Worm (Caenorhabditis elegans) whole organism, late embryonic: ENCODE measurements around the gene sdz-38.

Experiments used
- C08G9.2 ChIP-seq: sonication (generic microtip); optimal IDR thresholded peaks from 2 replicates; lab custom pipeline; 2016; ENCODE audit warnings: mild to moderate bottlenecking, missing genetic modification characterization, moderate library complexity, missing compliant biosample characterization
- C38D4.7 ChIP-seq: fragments of 200-800 bp; sonication (Bioruptor generic); optimal IDR thresholded peaks from 2 replicates; lab custom pipeline; 2018; ENCODE audit warnings: mild to moderate bottlenecking, missing genetic modification characterization, moderate library complexity, missing compliant biosample characterization
- F13H6.1 ChIP-seq: sonication (generic microtip); optimal IDR thresholded peaks from 2 replicates; lab custom pipeline; 2016; ENCODE audit warnings: missing genetic modification characterization, missing compliant biosample characterization
- K09A11.1 ChIP-seq: sonication (generic microtip); optimal IDR thresholded peaks from 2 replicates; lab custom pipeline; 2017; ENCODE audit warnings: antibody characterized with exemption, mild to moderate bottlenecking, missing genetic modification characterization, missing compliant biosample characterization; ENCODE audit not compliant: insufficient read depth
- Y22D7AL.16 ChIP-seq: sonication (generic microtip); optimal IDR thresholded peaks from 2 replicates; lab custom pipeline; 2016; ENCODE audit warnings: missing genetic modification characterization, missing compliant biosample characterization
- ahr-1 ChIP-seq: sonication (generic microtip); optimal IDR thresholded peaks from 2 replicates; lab custom pipeline; 2016; ENCODE audit warnings: missing genetic modification characterization, missing compliant biosample characterization
- ceh-14 ChIP-seq: sonication (generic microtip); optimal IDR thresholded peaks from 2 replicates; lab custom pipeline; 2016; ENCODE audit warnings: missing genotype, missing genetic modification characterization, missing compliant biosample characterization
- ceh-19 ChIP-seq: fragments of 200-800 bp; sonication (Bioruptor generic); optimal IDR thresholded peaks from 2 replicates; lab custom pipeline; 2018; ENCODE audit warnings: mild to moderate bottlenecking, missing genetic modification characterization, missing compliant biosample characterization
- ceh-24 ChIP-seq: sonication (generic microtip); optimal IDR thresholded peaks from 2 replicates; lab custom pipeline; 2016; ENCODE audit warnings: mild to moderate bottlenecking, missing genetic modification characterization, missing compliant biosample characterization
- ceh-30 ChIP-seq: fragments of 150-350 bp; optimal IDR thresholded peaks from 2 replicates; lab custom pipeline; 2014; ENCODE audit warnings: missing biosample characterization, missing genetic modification characterization
- ceh-34 ChIP-seq: sonication (generic microtip); optimal IDR thresholded peaks from 2 replicates; lab custom pipeline; 2016; ENCODE audit warnings: mild to moderate bottlenecking, missing genetic modification characterization, missing compliant biosample characterization
- ceh-45 ChIP-seq: fragments of 200-800 bp; sonication (Bioruptor generic); IDR thresholded peaks from 2 replicates; pipeline ENCODE4 v1.3.6; 2022; ENCODE audit warnings: missing genetic modification reagents, missing genetic modification characterization, missing compliant biosample characterization
- ceh-48 ChIP-seq: sonication (generic microtip); optimal IDR thresholded peaks from 2 replicates; lab custom pipeline; 2016; ENCODE audit warnings: missing genetic modification characterization, inconsistent platforms, missing compliant biosample characterization
- ceh-9 ChIP-seq: sonication (generic microtip); optimal IDR thresholded peaks from 2 replicates; lab custom pipeline; 2016; ENCODE audit warnings: mild to moderate bottlenecking, missing genetic modification characterization, inconsistent platforms, missing compliant biosample characterization
- che-1 ChIP-seq: sonication (generic microtip); optimal IDR thresholded peaks from 2 replicates; lab custom pipeline; 2016; ENCODE audit warnings: mild to moderate bottlenecking, missing genetic modification characterization, missing compliant biosample characterization
- dmd-4 ChIP-seq: sonication (generic microtip); optimal IDR thresholded peaks from 2 replicates; lab custom pipeline; 2016; ENCODE audit warnings: borderline replicate concordance, missing genetic modification characterization, missing compliant biosample characterization
- elt-2 ChIP-seq: sonication (generic microtip); optimal IDR thresholded peaks from 2 replicates; lab custom pipeline; 2016; ENCODE audit warnings: missing genetic modification reagents, missing genetic modification characterization, missing compliant biosample characterization
- elt-4 ChIP-seq: sonication (generic microtip); optimal IDR thresholded peaks from 2 replicates; lab custom pipeline; 2016; ENCODE audit warnings: missing genetic modification characterization, missing compliant biosample characterization
- gmeb-2 ChIP-seq: sonication (generic microtip); optimal IDR thresholded peaks from 2 replicates; lab custom pipeline; 2016; ENCODE audit warnings: missing genetic modification characterization, inconsistent platforms, missing compliant biosample characterization
- hlh-15 ChIP-seq: sonication (generic microtip); optimal IDR thresholded peaks from 2 replicates; lab custom pipeline; 2016; ENCODE audit warnings: missing genetic modification characterization, missing compliant biosample characterization
- hlh-8 ChIP-seq: sonication (generic microtip); optimal IDR thresholded peaks from 2 replicates; lab custom pipeline; 2016; ENCODE audit warnings: missing genotype, missing genetic modification characterization, missing compliant biosample characterization
- madf-2 ChIP-seq: sonication (generic microtip); optimal IDR thresholded peaks from 2 replicates; lab custom pipeline; 2017; ENCODE audit warnings: missing genetic modification characterization, missing compliant biosample characterization
- mec-3 ChIP-seq: sonication (generic microtip); optimal IDR thresholded peaks from 2 replicates; lab custom pipeline; 2016; ENCODE audit warnings: borderline replicate concordance, missing genetic modification characterization, missing compliant biosample characterization
- nhr-232 ChIP-seq: sonication (generic microtip); optimal IDR thresholded peaks from 2 replicates; lab custom pipeline; 2016; ENCODE audit warnings: missing genetic modification characterization, missing compliant biosample characterization
- odd-2 ChIP-seq: sonication (generic microtip); optimal IDR thresholded peaks from 2 replicates; lab custom pipeline; 2017; ENCODE audit warnings: antibody characterized with exemption, mild to moderate bottlenecking, missing genetic modification characterization, missing compliant biosample characterization
- pax-1 ChIP-seq: fragments of 150-350 bp; optimal IDR thresholded peaks from 2 replicates; lab custom pipeline; 2014; ENCODE audit warnings: missing biosample characterization, missing genetic modification characterization
- pha-2 ChIP-seq: sonication (generic microtip); optimal IDR thresholded peaks from 2 replicates; lab custom pipeline; 2017; ENCODE audit warnings: mild to moderate bottlenecking, missing genetic modification characterization, missing compliant biosample characterization
- pqm-1 ChIP-seq: sonication (generic microtip); optimal IDR thresholded peaks from 2 replicates; lab custom pipeline; 2016; ENCODE audit warnings: missing genetic modification characterization, missing compliant biosample characterization
- rnt-1 ChIP-seq: sonication (generic microtip); optimal IDR thresholded peaks from 2 replicates; lab custom pipeline; 2016; ENCODE audit warnings: missing genetic modification characterization, missing compliant biosample characterization
- sdc-2 ChIP-seq: sonication (generic microtip); optimal IDR thresholded peaks from 2 replicates; lab custom pipeline; 2016; ENCODE audit warnings: missing genotype, missing genetic modification characterization, missing compliant biosample characterization
- sox-2 ChIP-seq: fragments of 200-800 bp; sonication (Bioruptor generic); IDR thresholded peaks from 2 replicates; pipeline ENCODE4 v1.3.6; 2022; ENCODE audit warnings: missing genetic modification reagents, missing genetic modification characterization, missing compliant biosample characterization
- syd-9 ChIP-seq: sonication (generic microtip); optimal IDR thresholded peaks from 2 replicates; lab custom pipeline; 2016; ENCODE audit warnings: mild to moderate bottlenecking, missing genetic modification characterization, moderate library complexity, missing compliant biosample characterization
- tbx-2 ChIP-seq: sonication (generic microtip); optimal IDR thresholded peaks from 2 replicates; lab custom pipeline; 2016; ENCODE audit warnings: missing genetic modification characterization, missing compliant biosample characterization
- tbx-7 ChIP-seq: sonication (generic microtip); optimal IDR thresholded peaks from 2 replicates; lab custom pipeline; 2016; ENCODE audit warnings: missing genotype, missing genetic modification characterization, missing compliant biosample characterization
- unc-3 ChIP-seq, 2 experiments: fragments of 200-800 bp in 1 of 2; sonication (Bioruptor generic) in 1 of 2; sonication (generic microtip) in 1 of 2; conservative IDR thresholded peaks in 1 of 2; optimal IDR thresholded peaks in 1 of 2; 2 replicates each; pipeline versions ENCODE4 v1.3.6 to Lab custom; 2016 to 2022; ENCODE audit warnings: missing compliant biosample characterization in 2 of 2, missing genetic modification characterization in 2 of 2, missing genetic modification reagents in 1 of 2
- unc-55 ChIP-seq: sonication (generic microtip); optimal IDR thresholded peaks from 2 replicates; lab custom pipeline; 2017; ENCODE audit warnings: missing biosample characterization, missing genetic modification reagents, missing genetic modification characterization

The sdz-38 gene

DNA sequence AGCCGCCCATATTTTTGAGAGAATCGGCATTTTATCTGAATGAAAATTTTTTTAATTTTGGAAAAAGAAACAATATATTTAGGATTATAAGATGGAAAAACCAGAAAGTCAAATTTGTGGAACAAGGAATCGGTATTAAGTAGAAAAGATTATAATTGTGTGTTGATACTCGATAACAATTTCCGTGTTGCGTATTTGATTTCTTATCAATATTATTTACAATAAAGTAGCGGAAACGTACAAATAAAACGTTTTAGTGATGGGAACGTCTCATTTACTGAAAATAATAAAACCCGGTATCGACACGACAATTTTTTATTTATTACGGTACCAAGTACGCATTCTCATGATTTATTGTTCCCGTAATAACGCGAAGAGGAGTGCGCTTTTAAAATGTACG, 44.8 kb downstream of the sdz-38 start, which contains the start of gene C05C10.3:
Gene C05C10.3 (minus strand): TSS at position 35 of the 400 bp plus-strand sequence.
- TF ChIP-seq dmd-4 (tag; lab: Kevin White, UChicago) (no peak), elt-2 (tag; lab: Kevin White, UChicago) (peak; percentile 30)

DNA sequence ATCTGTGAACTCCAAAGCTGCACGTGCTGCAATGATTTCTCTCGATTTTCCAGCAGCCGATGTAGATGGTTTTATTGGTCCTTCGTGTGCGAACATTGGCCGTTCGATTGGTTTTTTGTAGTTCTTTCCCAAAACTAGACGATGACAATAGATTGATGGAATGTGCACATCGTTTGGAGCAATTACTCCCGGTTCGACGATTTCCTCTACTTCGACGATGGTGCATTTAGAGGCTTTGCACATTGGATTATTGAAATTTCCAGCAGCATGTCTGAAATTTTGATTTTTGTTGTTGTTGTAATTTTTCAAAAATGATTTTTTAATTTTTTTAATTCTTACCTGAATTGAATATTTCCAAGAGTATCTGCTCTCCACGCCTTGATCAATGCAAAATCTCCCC, 46.0 kb downstream of the sdz-38 start:
- no peak for TF ChIP-seq ceh-34 (tag; lab: Kevin White, UChicago)
- TF ChIP-seq sdc-2 (tag; lab: Kevin White, UChicago), result no peak
- no peak for TF ChIP-seq nhr-232
- TF ChIP-seq ceh-45 (GFP tag; lab: Robert Waterston, UW), result no peak
- no peak for TF ChIP-seq elt-4
- TF ChIP-seq syd-9, result no peak
- no peak for TF ChIP-seq gmeb-2 (tag; lab: Kevin White, UChicago)
- TF ChIP-seq odd-2, result no peak
- TF ChIP-seq ceh-24 (tag; lab: Kevin White, UChicago), result no peak
- no peak for TF ChIP-seq ceh-19 (GFP tag; lab: Kevin White, UChicago)
- TF ChIP-seq unc-3 (GFP tag; conservative IDR thresholded peaks at IDR 0.05; lab: Robert Waterston, UW), result no peak
- TF ChIP-seq unc-3 (tag; optimal IDR thresholded peaks at IDR 0.05; lab: Kevin White, UChicago), result no peak
- TF ChIP-seq C38D4.7 (GFP tag; lab: Kevin White, UChicago), result no peak
- TF ChIP-seq rnt-1 (tag; lab: Kevin White, UChicago), result no peak
- no peak for TF ChIP-seq F13H6.1 (tag; lab: Kevin White, UChicago)
- no peak for TF ChIP-seq ahr-1 (tag; lab: Kevin White, UChicago)
- no peak for TF ChIP-seq pax-1 (tag; lab: Kevin White, UChicago)
- TF ChIP-seq hlh-8, result no peak
- TF ChIP-seq madf-2 (tag; lab: Kevin White, UChicago), result no peak
- no peak for TF ChIP-seq ceh-9
- no peak for TF ChIP-seq tbx-7 (tag; lab: Kevin White, UChicago)

DNA sequence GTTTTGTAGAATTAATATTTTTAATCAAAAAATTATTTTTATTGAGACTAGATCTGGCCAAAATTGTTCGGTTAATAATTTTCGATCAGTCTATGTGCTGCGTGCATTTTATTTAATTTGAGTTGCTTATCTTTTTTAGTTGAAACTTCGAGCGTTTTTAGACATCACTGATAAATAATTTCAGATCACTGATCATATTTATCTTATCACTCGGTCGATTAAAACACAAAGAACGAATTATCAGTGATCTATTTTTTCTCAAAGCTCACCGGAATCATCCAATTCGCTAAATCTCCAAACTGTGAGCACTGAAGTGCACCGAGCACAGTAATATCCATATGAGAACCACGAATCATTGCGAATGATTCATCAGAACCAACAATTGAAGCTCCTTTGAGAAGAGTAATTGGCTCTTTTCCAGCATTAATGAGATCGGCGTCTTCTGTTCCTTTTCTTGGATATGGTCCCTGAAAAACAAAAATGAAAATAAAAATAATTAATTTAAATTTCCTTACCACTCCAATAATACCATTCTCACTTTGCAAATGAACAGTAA, 46.5 kb downstream of the sdz-38 start:
- TF ChIP-seq elt-2 (tag; lab: Kevin White, UChicago) (peak; percentile 61), mec-3 (no peak)

DNA sequence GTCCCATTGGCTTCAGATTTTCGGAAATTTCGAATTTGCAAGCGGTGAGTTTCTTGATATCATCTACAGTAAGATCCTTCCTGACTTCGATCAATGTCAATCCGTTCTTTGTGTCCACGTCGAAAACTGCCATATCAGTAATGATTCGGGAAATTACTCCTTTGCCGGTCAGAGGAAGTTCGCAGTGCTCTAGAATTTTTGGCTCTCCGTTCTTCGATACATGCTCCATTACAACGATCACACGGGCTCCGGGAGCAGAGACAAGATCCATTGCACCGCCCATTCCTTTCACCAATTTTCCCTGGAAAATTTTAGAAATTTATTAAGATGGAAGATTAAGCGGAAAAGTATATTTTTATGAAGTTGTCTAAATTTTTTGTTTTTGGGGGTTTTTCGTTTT, 47.1 kb downstream of the sdz-38 start:
- TF ChIP-seq K09A11.1 (tag; lab: Kevin White, UChicago), result no peak
- TF ChIP-seq mec-3, result no peak
- no peak for TF ChIP-seq ceh-48 (tag; lab: Kevin White, UChicago)
- TF ChIP-seq hlh-8, result no peak
- TF ChIP-seq pha-2 (tag; lab: Kevin White, UChicago), result no peak
- no peak for TF ChIP-seq C38D4.7 (GFP tag; lab: Kevin White, UChicago)
- no peak for TF ChIP-seq sox-2 (GFP tag; lab: Robert Waterston, UW)
- TF ChIP-seq ceh-19 (GFP tag; lab: Kevin White, UChicago), result no peak
- TF ChIP-seq C08G9.2 (tag; lab: Kevin White, UChicago), result no peak
- TF ChIP-seq pax-1 (tag; lab: Kevin White, UChicago), result no peak
- TF ChIP-seq pqm-1 (tag; lab: Kevin White, UChicago), result no peak
- TF ChIP-seq ceh-24 (tag; lab: Kevin White, UChicago), result no peak
- TF ChIP-seq unc-55, result no peak
- TF ChIP-seq hlh-15, result no peak
- TF ChIP-seq che-1 (tag; lab: Kevin White, UChicago), result no peak
- TF ChIP-seq tbx-2 (tag; lab: Kevin White, UChicago), result no peak
- TF ChIP-seq ceh-14 (tag; lab: Kevin White, UChicago), result no peak
- TF ChIP-seq Y22D7AL.16 (tag; lab: Kevin White, UChicago), result no peak
- no peak for TF ChIP-seq ceh-30 (tag; lab: Kevin White, UChicago)
